Fruit fly (Drosophila melanogaster) Kc167 (cell line): ENCODE results near the gene Acp1.

Experiments
- h ChIP-seq: fragments of >200 bp; optimal IDR thresholded peaks from 3 replicates; lab custom pipeline; 2018; ENCODE audit warnings: missing external identifiers
- psq ChIP-seq: fragments of >200 bp; optimal IDR thresholded peaks from 2 replicates; lab custom pipeline; 2017; ENCODE audit warnings: missing external identifiers
- ttk ChIP-seq: sonication (Bioruptor generic); optimal IDR thresholded peaks from 2 replicates; lab custom pipeline; 2017; ENCODE audit warnings: missing external identifiers

DNA sequence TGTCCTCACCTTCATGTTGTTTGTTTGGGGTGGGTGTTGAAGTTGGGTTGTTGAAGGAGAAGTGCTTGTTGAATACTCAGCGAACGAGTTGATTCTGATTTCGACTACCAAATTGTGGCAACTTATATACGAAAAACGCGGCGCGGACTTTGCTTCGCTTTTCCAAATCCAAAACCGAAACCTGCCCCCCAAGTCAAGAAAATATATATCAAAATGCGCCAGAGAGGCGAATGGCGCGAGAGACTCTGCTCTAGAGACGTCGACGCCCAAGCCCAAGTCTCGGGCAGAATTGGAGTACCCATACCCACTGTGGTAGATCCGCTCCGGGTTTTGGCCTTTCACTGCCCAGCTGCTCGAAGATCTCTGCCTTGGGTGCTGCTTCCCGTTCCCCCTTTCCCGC, 3.4 kb upstream of the Acp1 start, which contains the start of gene CG7214:
- TF ChIP-seq h (lab: Kevin White, UChicago) (no peak), psq (lab: Kevin White, UChicago) (no peak), ttk (lab: Kevin White, UChicago) (no peak)
